ENCODE assay signal across 8 worm cellular contexts in genomic region chrII:10537988-10538387, ce11.
TF ChIP-seq lines count a peak whose summit lies in the region.

No protein-coding gene starts in this region.

TF ChIP-seq in whole organism, L1 larva, 84 proteins besides CTCF, POLR2A, EP300 and RAD21 (continues in another document):
- TF ChIP-seq aha-1 (tag; optimal IDR thresholded peaks at IDR 0.05; lab: Kevin White, UChicago) (no peak), ceh-8 (GFP tag; optimal IDR thresholded peaks at IDR 0.05; lab: Kevin White, UChicago) (peak; percentile 81), ceh-82 (tag; optimal IDR thresholded peaks at IDR 0.05; lab: Kevin White, UChicago) (peak in 2 of 3 experiments; percentile 35 to 49), lir-3 (tag; optimal IDR thresholded peaks at IDR 0.05; lab: Kevin White, UChicago; ENCODE audit: poor library complexity) (peak; percentile 91), C16A3.4 (tag; optimal IDR thresholded peaks at IDR 0.05; lab: Kevin White, UChicago) (peak; percentile 22), snpc-4 (tag; optimal IDR thresholded peaks at IDR 0.05; lab: Kevin White, UChicago) (peak; percentile 19), mep-1 (tag; optimal IDR thresholded peaks at IDR 0.05; lab: Kevin White, UChicago) (peak; percentile 48), skn-1 (tag; optimal IDR thresholded peaks at IDR 0.05; lab: Kevin White, UChicago) (peak; percentile 63), rnt-1 (tag; optimal IDR thresholded peaks at IDR 0.05; lab: Kevin White, UChicago) (peak; percentile 97), nhr-47 (tag; optimal IDR thresholded peaks at IDR 0.05; lab: Kevin White, UChicago) (peak; percentile 88), swsn-7 (tag; optimal IDR thresholded peaks at IDR 0.05; lab: Kevin White, UChicago) (peak; percentile 79)

TF ChIP-seq in whole organism, L2 larva, 48 proteins besides CTCF, POLR2A, EP300 and RAD21 (continues in another document):
- no peak for TF ChIP-seq ceh-16 (tag; optimal IDR thresholded peaks at IDR 0.05; lab: Kevin White, UChicago)
- no peak for TF ChIP-seq ztf-4 (tag; optimal IDR thresholded peaks at IDR 0.05; lab: Kevin White, UChicago)
- no peak for TF ChIP-seq mdl-1 (tag; optimal IDR thresholded peaks at IDR 0.05; lab: Kevin White, UChicago)
- no peak for TF ChIP-seq nhr-6 (tag; optimal IDR thresholded peaks at IDR 0.05; lab: Kevin White, UChicago)
- TF ChIP-seq blmp-1 (tag; optimal IDR thresholded peaks at IDR 0.05; lab: Kevin White, UChicago; ENCODE audit: insufficient read depth): no peak
- TF ChIP-seq ztf-1 (GFP tag; conservative IDR thresholded peaks at IDR 0.05; lab: Robert Waterston, UW): no peak
- TF ChIP-seq ama-1 (optimal IDR thresholded peaks at IDR 0.05; lab: Kevin White, UChicago): no peak
- peak; percentile 44 for TF ChIP-seq nhr-21 (tag; optimal IDR thresholded peaks at IDR 0.05; lab: Kevin White, UChicago)
- no peak for TF ChIP-seq nhr-237 (tag; optimal IDR thresholded peaks at IDR 0.05; lab: Kevin White, UChicago)
- no peak for TF ChIP-seq zag-1 (tag; optimal IDR thresholded peaks at IDR 0.05; lab: Kevin White, UChicago)
- no peak for TF ChIP-seq sem-4 (tag; optimal IDR thresholded peaks at IDR 0.05; lab: Kevin White, UChicago)
- no peak for TF ChIP-seq dmd-4 (tag; optimal IDR thresholded peaks at IDR 0.05; lab: Kevin White, UChicago)

TF ChIP-seq in whole organism, L3 larva, 47 proteins besides CTCF, POLR2A, EP300 and RAD21 (continues in another document):
- TF ChIP-seq egl-5 (tag; optimal IDR thresholded peaks at IDR 0.05; lab: Kevin White, UChicago) (peak; percentile 16), fkh-10 (GFP tag; optimal IDR thresholded peaks at IDR 0.05; lab: Kevin White, UChicago) (no peak), unc-39 (tag; optimal IDR thresholded peaks at IDR 0.05; lab: Kevin White, UChicago) (no peak), lsy-12 (tag; optimal IDR thresholded peaks at IDR 0.05; lab: Kevin White, UChicago) (peak; percentile 51), ztf-11 (tag; optimal IDR thresholded peaks at IDR 0.05; lab: Kevin White, UChicago) (no peak), lin-15B (tag; optimal IDR thresholded peaks at IDR 0.05; lab: Kevin White, UChicago) (peak; percentile 39), nhr-11 (tag; optimal IDR thresholded peaks at IDR 0.05; lab: Kevin White, UChicago) (no peak), zag-1 (tag; optimal IDR thresholded peaks at IDR 0.05; lab: Kevin White, UChicago) (no peak), sea-2 (GFP tag; optimal IDR thresholded peaks at IDR 0.05; lab: Kevin White, UChicago) (no peak), fkh-2 (tag; optimal IDR thresholded peaks at IDR 0.05; lab: Kevin White, UChicago) (no peak), pha-4 (tag; optimal IDR thresholded peaks at IDR 0.05; lab: Kevin White, UChicago) (peak; percentile 61), nhr-43 (tag; optimal IDR thresholded peaks at IDR 0.05; lab: Kevin White, UChicago; ENCODE audit: poor library complexity, severe bottlenecking) (peak; percentile 79)

TF ChIP-seq in whole organism, L4 larva, 104 proteins besides CTCF, POLR2A, EP300 and RAD21 (continues in another document):
- TF ChIP-seq Y5F2A.4 (GFP tag; optimal IDR thresholded peaks at IDR 0.05; lab: Kevin White, UChicago): no peak
- TF ChIP-seq zag-1 (tag; optimal IDR thresholded peaks at IDR 0.05; lab: Kevin White, UChicago): no peak
- 0 out of 2 replicates have a peak, but pooled peaks have one; percentile 73 for TF ChIP-seq tag-97 (GFP tag; IDR thresholded peaks at IDR 0.05; lab: Robert Waterston, UW)
- no peak for TF ChIP-seq snpc-1.2 (GFP tag; IDR thresholded peaks at IDR 0.05; lab: Robert Waterston, UW)
- TF ChIP-seq ctbp-1 (GFP tag; IDR thresholded peaks at IDR 0.05; lab: Robert Waterston, UW): no peak
- TF ChIP-seq mxl-3 (GFP tag; optimal IDR thresholded peaks at IDR 0.05; lab: Kevin White, UChicago): no peak
- no peak for TF ChIP-seq ceh-20 (GFP tag; IDR thresholded peaks at IDR 0.05; lab: Robert Waterston, UW)
- no peak for TF ChIP-seq egl-27 (tag; optimal IDR thresholded peaks at IDR 0.05; lab: Kevin White, UChicago)
- TF ChIP-seq F26F4.8 (GFP tag; conservative IDR thresholded peaks at IDR 0.05; lab: Robert Waterston, UW): no peak
- TF ChIP-seq nhr-11 (tag; optimal IDR thresholded peaks at IDR 0.05; lab: Kevin White, UChicago): peak; percentile 45
- peak; percentile 48 for TF ChIP-seq dmd-6 (GFP tag; IDR thresholded peaks at IDR 0.05; lab: Robert Waterston, UW)
- TF ChIP-seq hlh-11 (tag; optimal IDR thresholded peaks at IDR 0.05; lab: Kevin White, UChicago): peak; percentile 43

TF ChIP-seq in whole organism, early embryonic, 17 proteins besides CTCF, POLR2A, EP300 and RAD21:
- peak; percentile 40; the same call in 1 of the 2 replicates for TF ChIP-seq tbx-37 (GFP tag; conservative IDR thresholded peaks at IDR 0.05; lab: Robert Waterston, UW)
- TF ChIP-seq scrt-1 (GFP tag; IDR thresholded peaks at IDR 0.05; lab: Robert Waterston, UW): no peak
- TF ChIP-seq ceh-36 (tag; optimal IDR thresholded peaks at IDR 0.05; lab: Kevin White, UChicago): no peak
- peak; percentile 19 for TF ChIP-seq F13C5.2 (tag; optimal IDR thresholded peaks at IDR 0.05; lab: Kevin White, UChicago)

TF ChIP-seq in whole organism, late embryonic, 69 proteins besides CTCF, POLR2A, EP300 and RAD21 (continues in another document):
- TF ChIP-seq elt-4 (tag; optimal IDR thresholded peaks at IDR 0.05; lab: Kevin White, UChicago) (no peak), T23F11.4 (GFP tag; optimal IDR thresholded peaks at IDR 0.05; lab: Kevin White, UChicago) (no peak), nfya-1 (tag; optimal IDR thresholded peaks at IDR 0.05; lab: Kevin White, UChicago) (no peak), fax-1 (tag; optimal IDR thresholded peaks at IDR 0.05; lab: Kevin White, UChicago) (no peak), tbx-7 (tag; optimal IDR thresholded peaks at IDR 0.05; lab: Kevin White, UChicago) (peak; percentile 68), F13H6.1 (tag; optimal IDR thresholded peaks at IDR 0.05; lab: Kevin White, UChicago) (peak; percentile 36), unc-86 (tag; optimal IDR thresholded peaks at IDR 0.05; lab: Kevin White, UChicago) (peak; percentile 26), ceh-34 (tag; optimal IDR thresholded peaks at IDR 0.05; lab: Kevin White, UChicago) (no peak), hlh-6 (tag; optimal IDR thresholded peaks at IDR 0.05; lab: Kevin White, UChicago) (no peak), ceh-22 (tag; optimal IDR thresholded peaks at IDR 0.05; lab: Kevin White, UChicago) (no peak), lim-6 (tag; optimal IDR thresholded peaks at IDR 0.05; lab: Kevin White, UChicago) (peak; percentile 34), hlh-8 (tag; optimal IDR thresholded peaks at IDR 0.05; lab: Kevin White, UChicago) (peak; percentile 26), nhr-232 (tag; optimal IDR thresholded peaks at IDR 0.05; lab: Kevin White, UChicago) (no peak), fkh-10 (GFP tag; optimal IDR thresholded peaks at IDR 0.05; lab: Kevin White, UChicago) (no peak), npax-4 (tag; optimal IDR thresholded peaks at IDR 0.05; lab: Kevin White, UChicago) (no peak), pax-1 (tag; optimal IDR thresholded peaks at IDR 0.05; lab: Kevin White, UChicago) (no peak)

TF ChIP-seq in whole organism, midembryonic, 9 proteins besides CTCF, POLR2A, EP300 and RAD21:
- TF ChIP-seq cog-1 (tag; optimal IDR thresholded peaks at IDR 0.05; lab: Kevin White, UChicago) (peak; percentile 38), ztf-29 (GFP tag; IDR thresholded peaks at IDR 0.05; lab: Robert Waterston, UW) (no peak)
TF ChIP-seq in whole organism, midembryonic: peak in this region for 1.

TF ChIP-seq in whole organism, young adult, 124 proteins besides CTCF, POLR2A, EP300 and RAD21 (continues in another document):
- TF ChIP-seq ets-4 (GFP tag; optimal IDR thresholded peaks at IDR 0.05; lab: Kevin White, UChicago) (no peak), rec-8 (tag; optimal IDR thresholded peaks at IDR 0.05; lab: Kevin White, UChicago) (peak; percentile 19 to 45), gei-17 (GFP tag; optimal IDR thresholded peaks at IDR 0.05; lab: Kevin White, UChicago) (no peak), nfya-2 (GFP tag; IDR thresholded peaks at IDR 0.05; lab: Robert Waterston, UW) (no peak), F33H1.4 (GFP tag; IDR thresholded peaks at IDR 0.05; lab: Robert Waterston, UW) (peak; percentile 40), ztf-3 (GFP tag; optimal IDR thresholded peaks at IDR 0.05; lab: Kevin White, UChicago) (no peak), atf-7 (tag; optimal IDR thresholded peaks at IDR 0.05; lab: Kevin White, UChicago) (no peak), ceh-100 (GFP tag; IDR thresholded peaks at IDR 0.05; lab: Robert Waterston, UW) (no peak), egl-44 (GFP tag; IDR thresholded peaks at IDR 0.05; lab: Robert Waterston, UW) (no peak), ceh-79 (tag; optimal IDR thresholded peaks at IDR 0.05; lab: Kevin White, UChicago) (no peak), F49E8.2 (tag; optimal IDR thresholded peaks at IDR 0.05; lab: Kevin White, UChicago; ENCODE audit: insufficient read depth) (peak; percentile 39), Y95B8A.8 (GFP tag; IDR thresholded peaks at IDR 0.05; lab: Robert Waterston, UW) (no peak), F39B2.1 (GFP tag; IDR thresholded peaks at IDR 0.05; lab: Robert Waterston, UW) (no peak), ztf-25 (GFP tag; IDR thresholded peaks at IDR 0.05; lab: Robert Waterston, UW) (no peak), hlh-26 (GFP tag; conservative IDR thresholded peaks at IDR 0.05; lab: Robert Waterston, UW) (no peak), tbx-9 (tag; optimal IDR thresholded peaks at IDR 0.05; lab: Kevin White, UChicago; ENCODE audit: borderline replicate concordance) (no peak), mel-28 (tag; optimal IDR thresholded peaks at IDR 0.05; lab: Kevin White, UChicago; ENCODE audit: borderline replicate concordance) (no peak), bed-1 (GFP tag; IDR thresholded peaks at IDR 0.05; lab: Robert Waterston, UW) (no peak), C06A6.2 (GFP tag; conservative IDR thresholded peaks at IDR 0.05; lab: Robert Waterston, UW) (no peak), lin-54 (GFP tag; optimal IDR thresholded peaks at IDR 0.05; lab: Kevin White, UChicago) (peak; percentile 35), Y53F4B.3 (GFP tag; IDR thresholded peaks at IDR 0.05; lab: Robert Waterston, UW) (no peak), ztf-26 (tag; optimal IDR thresholded peaks at IDR 0.05; lab: Kevin White, UChicago) (no peak), F55B11.4 (tag; optimal IDR thresholded peaks at IDR 0.05; lab: Kevin White, UChicago; ENCODE audit: borderline replicate concordance, insufficient read depth) (no peak), lin-40 (tag; optimal IDR thresholded peaks at IDR 0.05; lab: Kevin White, UChicago) (peak; percentile 31), pbrm-1 (GFP tag; IDR thresholded peaks at IDR 0.05; lab: Robert Waterston, UW) (peak; percentile 38; the same call in 1 of the 2 replicates), die-1 (tag; optimal IDR thresholded peaks at IDR 0.05; lab: Kevin White, UChicago) (no peak), attf-6 (GFP tag; IDR thresholded peaks at IDR 0.05; lab: Robert Waterston, UW) (no peak), somi-1 (GFP tag; optimal IDR thresholded peaks at IDR 0.05; lab: Kevin White, UChicago) (no peak), nfyb-1 (GFP tag; IDR thresholded peaks at IDR 0.05; lab: Robert Waterston, UW) (no peak), madf-3 (GFP tag; IDR thresholded peaks at IDR 0.05; lab: Robert Waterston, UW) (no peak), ztf-22 (GFP tag; optimal IDR thresholded peaks at IDR 0.05; lab: Kevin White, UChicago) (no peak)
